Worm (Caenorhabditis elegans): ENCODE results near the gene nca-2.

- TF ChIP-seq C38D4.7 (GFP tag; optimal IDR thresholded peaks at IDR 0.05) (no peak), tbx-2 (tag; optimal IDR thresholded peaks at IDR 0.05) (no peak), ceh-6 (GFP tag; optimal IDR thresholded peaks at IDR 0.05) (no peak), hlh-30 (tag; optimal IDR thresholded peaks at IDR 0.05; ENCODE audit: insufficient read depth) (no peak), F13H6.1 (tag; optimal IDR thresholded peaks at IDR 0.05) (no peak), unc-3 (GFP tag; conservative IDR thresholded peaks at IDR 0.05) (no peak), unc-3 (tag; optimal IDR thresholded peaks at IDR 0.05) (no peak), dve-1 (tag; optimal IDR thresholded peaks at IDR 0.05) (no peak), T23F11.4 (GFP tag; optimal IDR thresholded peaks at IDR 0.05) (no peak), C08G9.2 (tag; optimal IDR thresholded peaks at IDR 0.05) (no peak), ceh-45 (GFP tag; IDR thresholded peaks at IDR 0.05) (no peak), pat-9 (tag; optimal IDR thresholded peaks at IDR 0.05) (no peak), nfya-1 (tag; optimal IDR thresholded peaks at IDR 0.05) (no peak), hlh-13 (GFP tag; optimal IDR thresholded peaks at IDR 0.05) (no peak)
Measured at ce11 chrIII:4924134-4924533, 41.2 kb upstream of the nca-2 start.

Data from whole organism, late embryonic.